Fruit fly (Drosophila melanogaster): ENCODE results near the gene CG5746.

The CG5746 gene

DNA sequence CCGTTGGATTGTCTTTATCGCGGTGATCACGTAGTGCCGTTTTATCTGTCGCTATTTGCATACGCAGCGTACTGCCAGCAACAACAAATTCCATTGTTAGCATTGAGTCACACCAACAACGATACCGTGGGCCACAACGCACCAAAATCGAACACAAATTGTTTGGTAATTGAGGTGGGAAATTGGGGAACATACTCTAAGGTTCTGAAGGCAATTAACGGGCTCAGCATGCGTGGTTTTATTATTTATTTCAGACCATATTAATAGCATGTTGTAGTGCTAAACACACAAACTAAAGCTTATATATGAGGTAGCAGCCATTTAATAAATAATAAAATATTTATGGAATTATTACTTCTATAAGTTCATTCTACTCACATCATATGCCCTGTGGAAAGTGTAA lies 50.1 kb downstream of the CG5746 start:
- peak; percentile 24 for TF ChIP-seq Sp1 (GFP tag; optimal IDR thresholded peaks at IDR 0.05)
- TF ChIP-seq CG32264 (GFP tag; optimal IDR thresholded peaks at IDR 0.05), result peak; percentile 9
- peak; percentile 64 for TF ChIP-seq h (GFP tag; optimal IDR thresholded peaks at IDR 0.05)
- TF ChIP-seq Mio (GFP tag; optimal IDR thresholded peaks at IDR 0.05), result no peak
- no peak for TF ChIP-seq Myc (optimal IDR thresholded peaks at IDR 0.05)
- TF ChIP-seq psq (GFP tag; optimal IDR thresholded peaks at IDR 0.05), result peak; percentile 22
- peak; percentile 30 for TF ChIP-seq brk (GFP tag; optimal IDR thresholded peaks at IDR 0.05)
- TF ChIP-seq HLH106 (tag; optimal IDR thresholded peaks at IDR 0.05), result peak; percentile 39
- TF ChIP-seq sv (GFP tag; optimal IDR thresholded peaks at IDR 0.05), result no peak
- peak; percentile 56 for TF ChIP-seq dsf (GFP tag; optimal IDR thresholded peaks at IDR 0.05; ENCODE audit: borderline replicate concordance)
- TF ChIP-seq tai (GFP tag; optimal IDR thresholded peaks at IDR 0.05), result peak; percentile 80
- TF ChIP-seq Dif (GFP tag; optimal IDR thresholded peaks at IDR 0.05; ENCODE audit: partially characterized antibody), result no peak
- no peak for TF ChIP-seq pan (optimal IDR thresholded peaks at IDR 0.05)
- TF ChIP-seq CG9705 (GFP tag; optimal IDR thresholded peaks at IDR 0.05), result no peak
- no peak for TF ChIP-seq N (GFP tag; optimal IDR thresholded peaks at IDR 0.05)
- TF ChIP-seq Hr83 (GFP tag; optimal IDR thresholded peaks at IDR 0.05; ENCODE audit: poor library complexity, severe bottlenecking), result peak; percentile 99
- peak; percentile 68 for TF ChIP-seq Hnf4 (GFP tag; optimal IDR thresholded peaks at IDR 0.05)
- TF ChIP-seq jim (GFP tag; optimal IDR thresholded peaks at IDR 0.05), result peak; percentile 56
- peak in 1 of 2 experiments; percentile 61 for TF ChIP-seq foxo (GFP tag; optimal IDR thresholded peaks at IDR 0.05)
- no peak for TF ChIP-seq woc (GFP tag; optimal IDR thresholded peaks at IDR 0.05)
- TF ChIP-seq OdsH (GFP tag; optimal IDR thresholded peaks at IDR 0.05), result peak; percentile 35
- TF ChIP-seq ey (GFP tag; optimal IDR thresholded peaks at IDR 0.05), result peak; percentile 25
- TF ChIP-seq dmrt93B (GFP tag; optimal IDR thresholded peaks at IDR 0.05), result peak; percentile 36
- peak; percentile 76 for TF ChIP-seq Jra (GFP tag; optimal IDR thresholded peaks at IDR 0.05)
- peak; percentile 44 for TF ChIP-seq fru (GFP tag; optimal IDR thresholded peaks at IDR 0.05)
- peak; percentile 66 for TF ChIP-seq rgr (GFP tag; optimal IDR thresholded peaks at IDR 0.05)
- TF ChIP-seq Hr78 (GFP tag; optimal IDR thresholded peaks at IDR 0.05), result no peak
- TF ChIP-seq dl (GFP tag; optimal IDR thresholded peaks at IDR 0.05; ENCODE audit: insufficient read depth in 1 of 2, partially characterized antibody in 2 of 2), result no peak
- no peak for TF ChIP-seq Dfd (GFP tag; optimal IDR thresholded peaks at IDR 0.05)
- no peak for TF ChIP-seq lola (GFP tag; optimal IDR thresholded peaks at IDR 0.05)
- no peak for TF ChIP-seq Rel (GFP tag; optimal IDR thresholded peaks at IDR 0.05)
- no peak for TF ChIP-seq Rel (tag; optimal IDR thresholded peaks at IDR 0.05)
- TF ChIP-seq br (GFP tag; optimal IDR thresholded peaks at IDR 0.05), result peak; percentile 47
- no peak for TF ChIP-seq Vsx2 (GFP tag; optimal IDR thresholded peaks at IDR 0.05; ENCODE audit: partially characterized antibody)
- no peak for TF ChIP-seq Abd-B (GFP tag; optimal IDR thresholded peaks at IDR 0.05)
- TF ChIP-seq sage (GFP tag; optimal IDR thresholded peaks at IDR 0.05), result no peak
- TF ChIP-seq usp (GFP tag; optimal IDR thresholded peaks at IDR 0.05), result no peak
- TF ChIP-seq CrebA (GFP tag; optimal IDR thresholded peaks at IDR 0.05; ENCODE audit: borderline replicate concordance), result no peak
- peak; percentile 14 for TF ChIP-seq GATAd (GFP tag; optimal IDR thresholded peaks at IDR 0.05)

DNA sequence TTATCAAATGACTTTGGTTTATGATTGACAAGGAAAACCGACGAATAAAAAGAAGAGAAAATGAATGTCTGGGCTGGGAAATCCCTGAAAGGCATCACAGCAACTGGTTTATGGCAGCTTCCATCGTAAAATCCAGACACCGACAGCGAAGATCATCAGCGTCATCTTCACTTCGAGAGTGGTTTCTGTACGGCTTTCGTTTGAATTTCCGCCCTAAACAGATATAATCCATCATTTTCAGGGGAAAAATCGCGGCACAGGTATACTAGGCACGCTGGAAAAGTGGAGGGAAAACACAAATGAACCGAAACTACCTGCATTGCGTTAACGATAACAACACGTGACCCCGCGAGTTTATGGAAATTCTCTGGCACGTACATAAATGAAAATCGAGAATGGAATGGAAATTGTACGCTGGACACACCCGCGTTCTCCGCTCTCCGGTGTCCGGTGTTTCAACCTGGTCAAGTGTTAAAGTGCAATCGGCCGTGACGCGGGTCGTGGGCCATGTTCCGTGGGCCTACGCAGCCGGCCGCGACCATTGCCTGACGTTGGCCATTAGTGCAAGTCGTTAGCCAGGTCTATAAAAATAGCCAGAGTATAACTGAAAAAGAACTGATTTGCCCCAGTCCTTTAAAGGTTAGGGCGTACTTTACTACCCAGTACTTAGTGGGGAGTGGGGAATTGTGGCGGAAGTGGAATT lies 51.0 kb downstream of the CG5746 start:
- TF ChIP-seq foxo (GFP tag; optimal IDR thresholded peaks at IDR 0.05), result no peak

- TF ChIP-seq ey (GFP tag; optimal IDR thresholded peaks at IDR 0.05), result no peak
- TF ChIP-seq psq (GFP tag; optimal IDR thresholded peaks at IDR 0.05), result no peak
- no peak for TF ChIP-seq Rel (GFP tag; optimal IDR thresholded peaks at IDR 0.05)
- TF ChIP-seq Rel (tag; optimal IDR thresholded peaks at IDR 0.05), result peak; percentile 70
- TF ChIP-seq HLH106 (tag; optimal IDR thresholded peaks at IDR 0.05), result no peak
- TF ChIP-seq GATAd (GFP tag; optimal IDR thresholded peaks at IDR 0.05), result no peak
These were observed 51.7 kb downstream of the CG5746 start for dm6 chr3R:24296913-24297312.

Data from whole organism, wandering third instar larva.